Worm (Caenorhabditis elegans): ENCODE data around the gene Y45F3A.9.

DNA sequence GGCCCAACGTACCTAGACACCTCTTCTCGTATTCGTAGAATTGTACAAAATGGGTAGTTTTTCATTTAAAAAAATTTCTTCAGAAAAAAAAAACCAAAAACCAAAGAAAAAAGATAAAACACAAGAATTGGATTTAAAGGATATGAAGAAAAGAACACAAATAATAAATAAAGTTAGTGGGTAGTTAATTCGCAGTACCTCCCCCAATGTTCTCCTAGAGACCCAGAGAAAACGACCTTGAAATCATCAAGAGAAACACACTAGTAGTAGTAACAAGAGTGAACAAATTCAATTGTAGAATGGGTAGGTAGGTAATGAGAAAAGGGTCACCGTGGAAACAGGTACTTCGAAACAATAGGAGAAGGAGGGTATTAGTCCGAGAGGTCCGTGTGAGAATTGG lies 17.2 kb downstream of the Y45F3A.9 start:
- no peak for TF ChIP-seq ceh-36 (tag; optimal IDR thresholded peaks at IDR 0.05)
- no peak for TF ChIP-seq ama-1 (optimal IDR thresholded peaks at IDR 0.05)
- TF ChIP-seq tbx-11 (GFP tag; IDR thresholded peaks at IDR 0.05) = no peak
- TF ChIP-seq tbx-37 (GFP tag; conservative IDR thresholded peaks at IDR 0.05) = no peak
- no peak for TF ChIP-seq hmbx-1 (tag; optimal IDR thresholded peaks at IDR 0.05)
- TF ChIP-seq flt-1 (GFP tag; IDR thresholded peaks at IDR 0.05) = no peak

Measured in whole organism, early embryonic.